Fruit fly (Drosophila melanogaster): ENCODE measurements around the gene Samuel.

Gene Samuel

dm6 chr2L:11044678-11045466, 21.9 kb downstream of the Samuel start (continued):
- no peak for TF ChIP-seq CG4854 (GFP tag; optimal IDR thresholded peaks at IDR 0.05)
- TF ChIP-seq HLHmδ (GFP tag; optimal IDR thresholded peaks at IDR 0.05): peak; percentile 19
- no peak for TF ChIP-seq klu (GFP tag; IDR thresholded peaks at IDR 0.05)
- TF ChIP-seq CG31365 (tag; optimal IDR thresholded peaks at IDR 0.05): peak; percentile 11
- TF ChIP-seq wek (GFP tag; optimal IDR thresholded peaks at IDR 0.05): peak; percentile 26
- TF ChIP-seq Aef1 (GFP tag; IDR thresholded peaks at IDR 0.05): peak; percentile 74
- TF ChIP-seq CG3065 (GFP tag; optimal IDR thresholded peaks at IDR 0.05): no peak
- TF ChIP-seq CG1647 (GFP tag; optimal IDR thresholded peaks at IDR 0.05): no peak
- TF ChIP-seq abd-A (tag; optimal IDR thresholded peaks at IDR 0.05): no peak
- no peak; the same call in 1 of the 2 replicates for TF ChIP-seq HLH3B (GFP tag; IDR thresholded peaks at IDR 0.05)
- peak; percentile 80 for TF ChIP-seq CG11696 (GFP tag; IDR thresholded peaks at IDR 0.05)
- TF ChIP-seq chm (GFP tag; IDR thresholded peaks at IDR 0.05): peak; percentile 74
- peak; percentile 45; the same call in 2 of the 3 replicates for TF ChIP-seq tgo (GFP tag; IDR thresholded peaks at IDR 0.05)
- no peak for TF ChIP-seq nmo (GFP tag; optimal IDR thresholded peaks at IDR 0.05)
- TF ChIP-seq grau (tag; optimal IDR thresholded peaks at IDR 0.05): peak; percentile 39
- no peak for TF ChIP-seq Dad (GFP tag; optimal IDR thresholded peaks at IDR 0.05)
- TF ChIP-seq lmd (GFP tag; IDR thresholded peaks at IDR 0.05): peak; percentile 59
- TF ChIP-seq CG8089 (GFP tag; optimal IDR thresholded peaks at IDR 0.05): peak; percentile 17
- no peak for TF ChIP-seq dan (GFP tag; IDR thresholded peaks at IDR 0.05)
- TF ChIP-seq CG7556 (GFP tag; optimal IDR thresholded peaks at IDR 0.05): peak; percentile 32
- TF ChIP-seq cg (GFP tag; optimal IDR thresholded peaks at IDR 0.05): peak; percentile 55
- TF ChIP-seq H2.0 (GFP tag; IDR thresholded peaks at IDR 0.05): peak; percentile 41
- TF ChIP-seq repo (GFP tag; optimal IDR thresholded peaks at IDR 0.05): no peak
- no peak for TF ChIP-seq CG5953 (GFP tag; IDR thresholded peaks at IDR 0.05)
- TF ChIP-seq CG9932 (GFP tag; IDR thresholded peaks at IDR 0.05): 0 out of 2 replicates have a peak, but pooled peaks have one; percentile 5
- TF ChIP-seq tap (tag; optimal IDR thresholded peaks at IDR 0.05): peak; percentile 25
- TF ChIP-seq ewg (GFP tag; optimal IDR thresholded peaks at IDR 0.05): no peak
- TF ChIP-seq MBD-R2 (GFP tag; IDR thresholded peaks at IDR 0.05): no peak
- peak; percentile 62 for TF ChIP-seq CG13296 (GFP tag; optimal IDR thresholded peaks at IDR 0.05)
- TF ChIP-seq CrebB (tag; optimal IDR thresholded peaks at IDR 0.05): peak; percentile 63
- peak; percentile 31 for TF ChIP-seq CG12155 (GFP tag; optimal IDR thresholded peaks at IDR 0.05)
- no peak for TF ChIP-seq fd3F (GFP tag; optimal IDR thresholded peaks at IDR 0.05)
- peak; percentile 13 for TF ChIP-seq Blimp-1 (GFP tag; optimal IDR thresholded peaks at IDR 0.05)
- TF ChIP-seq so (GFP tag; IDR thresholded peaks at IDR 0.05): peak; percentile 54; the same call in 2 of the 3 replicates
- no peak for TF ChIP-seq ftz-f1 (GFP tag; optimal IDR thresholded peaks at IDR 0.05)
- no peak for TF ChIP-seq jing (GFP tag; optimal IDR thresholded peaks at IDR 0.05)
- no peak for TF ChIP-seq sc (optimal IDR thresholded peaks at IDR 0.05)
- no peak for TF ChIP-seq sc (GFP tag; optimal IDR thresholded peaks at IDR 0.05)
- TF ChIP-seq Trl (optimal IDR thresholded peaks at IDR 0.05): peak; percentile 81 to 93
- TF ChIP-seq Trl (GFP tag; optimal IDR thresholded peaks at IDR 0.05): peak; percentile 43
- no peak for TF ChIP-seq NFAT (GFP tag; IDR thresholded peaks at IDR 0.05)
- no peak for TF ChIP-seq dm (GFP tag; optimal IDR thresholded peaks at IDR 0.05)
- no peak for TF ChIP-seq CG11456 (GFP tag; IDR thresholded peaks at IDR 0.05)
- TF ChIP-seq CG11085 (GFP tag; IDR thresholded peaks at IDR 0.05): no peak
- peak; percentile 36 for TF ChIP-seq pfk (GFP tag; optimal IDR thresholded peaks at IDR 0.05)
- no peak for TF ChIP-seq CG14965 (GFP tag; optimal IDR thresholded peaks at IDR 0.05; ENCODE audit: borderline replicate concordance)
- no peak for TF ChIP-seq CG17328 (GFP tag; IDR thresholded peaks at IDR 0.05)
- TF ChIP-seq CG1024 (GFP tag; IDR thresholded peaks at IDR 0.05): no peak; the same call in 1 of the 2 replicates
- TF ChIP-seq wdn (GFP tag; IDR thresholded peaks at IDR 0.05): no peak
- no peak for TF ChIP-seq NK7.1 (GFP tag; optimal IDR thresholded peaks at IDR 0.05)
- peak; percentile 71 for TF ChIP-seq D19A (tag; optimal IDR thresholded peaks at IDR 0.05)

Measured in whole organism, embryonic.